Fruit fly (Drosophila melanogaster): ENCODE measurements around the gene fd3F.

- peak; percentile 18 for TF ChIP-seq dac (GFP tag; optimal IDR thresholded peaks at IDR 0.05)
- no peak for TF ChIP-seq CG11762 (GFP tag; optimal IDR thresholded peaks at IDR 0.05; ENCODE audit: insufficient read depth)
- no peak for TF ChIP-seq Hr39 (GFP tag; optimal IDR thresholded peaks at IDR 0.05)
- TF ChIP-seq Blimp-1 (GFP tag; optimal IDR thresholded peaks at IDR 0.05) = peak; percentile 60
- peak; percentile 53 for TF ChIP-seq fd59A (GFP tag; optimal IDR thresholded peaks at IDR 0.05)
- peak; percentile 64 for TF ChIP-seq Eip78C (GFP tag)
- peak; percentile 71 for TF ChIP-seq CG9139 (GFP tag; optimal IDR thresholded peaks at IDR 0.05)
- no peak for TF ChIP-seq CG11902 (GFP tag; optimal IDR thresholded peaks at IDR 0.05)
- peak; percentile 31 for TF ChIP-seq CG8632 (GFP tag; optimal IDR thresholded peaks at IDR 0.05)
- no peak for TF ChIP-seq Eip93F (GFP tag; optimal IDR thresholded peaks at IDR 0.05)
These were observed 24.9 kb upstream of the fd3F start for dm6 chrX:3777236-3777635.

Measured in whole organism, prepupa.